Fruit fly (Drosophila melanogaster) Kc167 (cell line): Measurements from ENCODE around the gene CG10431.

Experiments used
- Myc ChIP-seq: fragments of >200 bp; optimal IDR thresholded peaks from 2 replicates; lab custom pipeline; 2017; ENCODE audit warnings: missing external identifiers
- Sin3A ChIP-seq: fragments of >200 bp; optimal IDR thresholded peaks from 2 replicates; lab custom pipeline; 2018; ENCODE audit warnings: missing external identifiers
- h ChIP-seq: fragments of >200 bp; optimal IDR thresholded peaks from 3 replicates; lab custom pipeline; 2018; ENCODE audit warnings: missing external identifiers
- insv ChIP-seq: fragments of >200 bp; optimal IDR thresholded peaks from 3 replicates; lab custom pipeline; 2018; ENCODE audit warnings: missing external identifiers
- psq ChIP-seq: fragments of >200 bp; optimal IDR thresholded peaks from 2 replicates; lab custom pipeline; 2017; ENCODE audit warnings: missing external identifiers
- ttk ChIP-seq: sonication (Bioruptor generic); optimal IDR thresholded peaks from 2 replicates; lab custom pipeline; 2017; ENCODE audit warnings: missing external identifiers

dm6 chr2L:18925956-18926355, 48.6 kb upstream of the CG10431 start:
- TF ChIP-seq Myc (lab: Kevin White, UChicago): no peak
- no peak for TF ChIP-seq insv (lab: Kevin White, UChicago)
- no peak for TF ChIP-seq h (lab: Kevin White, UChicago)
- TF ChIP-seq ttk: no peak
- TF ChIP-seq psq (lab: Kevin White, UChicago): no peak
- TF ChIP-seq Sin3A: no peak
